Worm (Caenorhabditis elegans) whole organism, late embryonic: ENCODE data around the gene srx-101.

Source experiments
- C38D4.7 ChIP-seq: fragments of 200-800 bp; sonication (Bioruptor generic); optimal IDR thresholded peaks from 2 replicates; lab custom pipeline; 2018; ENCODE audit warnings: mild to moderate bottlenecking, missing genetic modification characterization, moderate library complexity, missing compliant biosample characterization
- F13H6.1 ChIP-seq: sonication (generic microtip); optimal IDR thresholded peaks from 2 replicates; lab custom pipeline; 2016; ENCODE audit warnings: missing genetic modification characterization, missing compliant biosample characterization
- K02D7.2 ChIP-seq: sonication (generic microtip); optimal IDR thresholded peaks from 2 replicates; lab custom pipeline; 2017; ENCODE audit warnings: mild to moderate bottlenecking, missing genetic modification characterization, missing compliant biosample characterization
- K09A11.1 ChIP-seq: sonication (generic microtip); optimal IDR thresholded peaks from 2 replicates; lab custom pipeline; 2017; ENCODE audit warnings: antibody characterized with exemption, mild to moderate bottlenecking, missing genetic modification characterization, missing compliant biosample characterization; ENCODE audit not compliant: insufficient read depth
- T23F11.4 ChIP-seq: fragments of 200-800 bp; sonication (Bioruptor generic); optimal IDR thresholded peaks from 2 replicates; lab custom pipeline; 2018; ENCODE audit warnings: mild to moderate bottlenecking, missing genetic modification characterization, missing compliant biosample characterization
- ceh-19 ChIP-seq: fragments of 200-800 bp; sonication (Bioruptor generic); optimal IDR thresholded peaks from 2 replicates; lab custom pipeline; 2018; ENCODE audit warnings: mild to moderate bottlenecking, missing genetic modification characterization, missing compliant biosample characterization
- ceh-2 ChIP-seq: sonication (generic microtip); optimal IDR thresholded peaks from 2 replicates; lab custom pipeline; 2016; ENCODE audit warnings: missing genotype, missing genetic modification characterization, missing compliant biosample characterization
- ceh-22 ChIP-seq: sonication (generic microtip); optimal IDR thresholded peaks from 2 replicates; lab custom pipeline; 2017; ENCODE audit warnings: missing biosample characterization, missing genetic modification characterization
- ceh-24 ChIP-seq: sonication (generic microtip); optimal IDR thresholded peaks from 2 replicates; lab custom pipeline; 2016; ENCODE audit warnings: mild to moderate bottlenecking, missing genetic modification characterization, missing compliant biosample characterization
- ceh-30 ChIP-seq: fragments of 150-350 bp; optimal IDR thresholded peaks from 2 replicates; lab custom pipeline; 2014; ENCODE audit warnings: missing biosample characterization, missing genetic modification characterization
- ceh-31 ChIP-seq: sonication (generic microtip); optimal IDR thresholded peaks from 2 replicates; lab custom pipeline; 2016; ENCODE audit warnings: missing genetic modification characterization, missing compliant biosample characterization
- ceh-34 ChIP-seq: sonication (generic microtip); optimal IDR thresholded peaks from 2 replicates; lab custom pipeline; 2016; ENCODE audit warnings: mild to moderate bottlenecking, missing genetic modification characterization, missing compliant biosample characterization
- ceh-45 ChIP-seq: fragments of 200-800 bp; sonication (Bioruptor generic); IDR thresholded peaks from 2 replicates; pipeline ENCODE4 v1.3.6; 2022; ENCODE audit warnings: missing genetic modification reagents, missing genetic modification characterization, missing compliant biosample characterization
- ceh-48 ChIP-seq: sonication (generic microtip); optimal IDR thresholded peaks from 2 replicates; lab custom pipeline; 2016; ENCODE audit warnings: missing genetic modification characterization, inconsistent platforms, missing compliant biosample characterization
- ceh-6 ChIP-seq: fragments of 200-800 bp; sonication (Bioruptor generic); optimal IDR thresholded peaks from 2 replicates; lab custom pipeline; 2018; ENCODE audit warnings: mild to moderate bottlenecking, missing genetic modification characterization, missing compliant biosample characterization
- ceh-9 ChIP-seq: sonication (generic microtip); optimal IDR thresholded peaks from 2 replicates; lab custom pipeline; 2016; ENCODE audit warnings: mild to moderate bottlenecking, missing genetic modification characterization, inconsistent platforms, missing compliant biosample characterization
- che-1 ChIP-seq: sonication (generic microtip); optimal IDR thresholded peaks from 2 replicates; lab custom pipeline; 2016; ENCODE audit warnings: mild to moderate bottlenecking, missing genetic modification characterization, missing compliant biosample characterization
- dmd-4 ChIP-seq: sonication (generic microtip); optimal IDR thresholded peaks from 2 replicates; lab custom pipeline; 2016; ENCODE audit warnings: borderline replicate concordance, missing genetic modification characterization, missing compliant biosample characterization
- dve-1 ChIP-seq: sonication (generic microtip); optimal IDR thresholded peaks from 2 replicates; lab custom pipeline; 2017; ENCODE audit warnings: antibody characterized with exemption, mild to moderate bottlenecking, missing genetic modification characterization, missing compliant biosample characterization
- elt-2 ChIP-seq: sonication (generic microtip); optimal IDR thresholded peaks from 2 replicates; lab custom pipeline; 2016; ENCODE audit warnings: missing genetic modification reagents, missing genetic modification characterization, missing compliant biosample characterization
- elt-4 ChIP-seq: sonication (generic microtip); optimal IDR thresholded peaks from 2 replicates; lab custom pipeline; 2016; ENCODE audit warnings: missing genetic modification characterization, missing compliant biosample characterization
- fax-1 ChIP-seq: sonication (generic microtip); optimal IDR thresholded peaks from 2 replicates; lab custom pipeline; 2016; ENCODE audit warnings: missing genotype, missing genetic modification characterization, missing compliant biosample characterization
- fkh-6 ChIP-seq: sonication (generic microtip); optimal IDR thresholded peaks from 2 replicates; lab custom pipeline; 2016; ENCODE audit warnings: missing genetic modification characterization, missing compliant biosample characterization
- hlh-6 ChIP-seq: sonication (generic microtip); optimal IDR thresholded peaks from 2 replicates; lab custom pipeline; 2016; ENCODE audit warnings: missing genotype, missing genetic modification characterization, missing compliant biosample characterization
- hlh-8 ChIP-seq: sonication (generic microtip); optimal IDR thresholded peaks from 2 replicates; lab custom pipeline; 2016; ENCODE audit warnings: missing genotype, missing genetic modification characterization, missing compliant biosample characterization
- madf-2 ChIP-seq: sonication (generic microtip); optimal IDR thresholded peaks from 2 replicates; lab custom pipeline; 2017; ENCODE audit warnings: missing genetic modification characterization, missing compliant biosample characterization
- npax-4 ChIP-seq: sonication (generic microtip); optimal IDR thresholded peaks from 2 replicates; lab custom pipeline; 2016; ENCODE audit warnings: missing genetic modification characterization, missing compliant biosample characterization
- pag-3 ChIP-seq: sonication (generic microtip); optimal IDR thresholded peaks from 2 replicates; lab custom pipeline; 2016; ENCODE audit warnings: missing compliant biosample characterization, missing genetic modification characterization, borderline replicate concordance
- pax-1 ChIP-seq: fragments of 150-350 bp; optimal IDR thresholded peaks from 2 replicates; lab custom pipeline; 2014; ENCODE audit warnings: missing biosample characterization, missing genetic modification characterization
- pha-2 ChIP-seq: sonication (generic microtip); optimal IDR thresholded peaks from 2 replicates; lab custom pipeline; 2017; ENCODE audit warnings: mild to moderate bottlenecking, missing genetic modification characterization, missing compliant biosample characterization
- pha-4 ChIP-seq: fragments of 150-350 bp; optimal IDR thresholded peaks from 2 replicates; lab custom pipeline; 2018; ENCODE audit warnings: missing biosample characterization, missing genetic modification reagents, missing genetic modification characterization
- pqm-1 ChIP-seq: sonication (generic microtip); optimal IDR thresholded peaks from 2 replicates; lab custom pipeline; 2016; ENCODE audit warnings: missing genetic modification characterization, missing compliant biosample characterization
- sox-2 ChIP-seq: fragments of 200-800 bp; sonication (Bioruptor generic); IDR thresholded peaks from 2 replicates; pipeline ENCODE4 v1.3.6; 2022; ENCODE audit warnings: missing genetic modification reagents, missing genetic modification characterization, missing compliant biosample characterization
- tbx-7 ChIP-seq: sonication (generic microtip); optimal IDR thresholded peaks from 2 replicates; lab custom pipeline; 2016; ENCODE audit warnings: missing genotype, missing genetic modification characterization, missing compliant biosample characterization
- unc-3 ChIP-seq, 2 experiments: fragments of 200-800 bp in 1 of 2; sonication (Bioruptor generic) in 1 of 2; sonication (generic microtip) in 1 of 2; conservative IDR thresholded peaks in 1 of 2; optimal IDR thresholded peaks in 1 of 2; 2 replicates each; pipeline versions ENCODE4 v1.3.6 to Lab custom; 2016 to 2022; ENCODE audit warnings: missing compliant biosample characterization in 2 of 2, missing genetic modification characterization in 2 of 2, missing genetic modification reagents in 1 of 2
- unc-42 ChIP-seq: sonication (generic microtip); optimal IDR thresholded peaks from 2 replicates; lab custom pipeline; 2016; ENCODE audit warnings: missing genotype, missing genetic modification characterization, missing compliant biosample characterization
- unc-55 ChIP-seq: sonication (generic microtip); optimal IDR thresholded peaks from 2 replicates; lab custom pipeline; 2017; ENCODE audit warnings: missing biosample characterization, missing genetic modification reagents, missing genetic modification characterization
- ztf-16 ChIP-seq: sonication (generic microtip); optimal IDR thresholded peaks from 2 replicates; lab custom pipeline; 2017; ENCODE audit warnings: missing genetic modification characterization, missing compliant biosample characterization

The srx-101 gene

ce11 chrII:3711047-3711446, 20.5 kb upstream of the srx-101 start, which contains the start of gene fbxc-53:
fbxc-53 (plus strand) TSS chrII:3711291.
- TF ChIP-seq pax-1 (tag; lab: Kevin White, UChicago) (no peak), npax-4 (tag; lab: Kevin White, UChicago) (no peak), hlh-6 (tag; lab: Kevin White, UChicago) (no peak), elt-4 (no peak), ztf-16 (no peak), C38D4.7 (no peak), ceh-9 (tag; lab: Kevin White, UChicago) (no peak), ceh-6 (GFP tag; lab: Kevin White, UChicago) (no peak), ceh-24 (tag; lab: Kevin White, UChicago) (no peak), pha-4 (tag; lab: Kevin White, UChicago) (no peak), ceh-45 (GFP tag; lab: Robert Waterston, UW) (no peak), K02D7.2 (tag; lab: Kevin White, UChicago) (no peak), dve-1 (tag; lab: Kevin White, UChicago) (no peak), tbx-7 (tag; lab: Kevin White, UChicago) (no peak), ceh-2 (tag; lab: Kevin White, UChicago) (no peak), pha-2 (tag; lab: Kevin White, UChicago) (no peak)
- TF ChIP-seq, all 69 proteins: peak for 0

- TF ChIP-seq unc-3 (GFP tag; conservative IDR thresholded peaks at IDR 0.05; lab: Robert Waterston, UW) (no peak), unc-3 (tag; optimal IDR thresholded peaks at IDR 0.05; lab: Kevin White, UChicago) (no peak), ceh-34 (tag; lab: Kevin White, UChicago) (no peak), pha-2 (tag; lab: Kevin White, UChicago) (no peak), elt-2 (no peak), unc-42 (tag; lab: Kevin White, UChicago) (no peak), F13H6.1 (tag; lab: Kevin White, UChicago) (no peak), K09A11.1 (tag; lab: Kevin White, UChicago) (no peak), fkh-6 (tag; lab: Kevin White, UChicago) (no peak), pqm-1 (no peak), sox-2 (no peak), ceh-9 (tag; lab: Kevin White, UChicago) (no peak), che-1 (tag; lab: Kevin White, UChicago) (no peak), pax-1 (tag; lab: Kevin White, UChicago) (no peak), ceh-30 (tag; lab: Kevin White, UChicago) (no peak), ceh-48 (tag; lab: Kevin White, UChicago) (no peak), ceh-24 (tag; lab: Kevin White, UChicago) (no peak)
These were observed 18.7 kb upstream of the srx-101 start, which contains the start of gene srx-110 for ce11 chrII:3709255-3709654. srx-110 (plus strand) TSS chrII:3709555.

- TF ChIP-seq ceh-22 (tag; lab: Kevin White, UChicago): no peak
- no peak for TF ChIP-seq hlh-6 (tag; lab: Kevin White, UChicago)
- no peak for TF ChIP-seq fax-1 (tag; lab: Kevin White, UChicago)
- TF ChIP-seq ceh-19 (GFP tag; lab: Kevin White, UChicago): no peak
- no peak for TF ChIP-seq unc-55 (GFP tag; lab: Kevin White, UChicago)
- no peak for TF ChIP-seq ceh-48 (tag; lab: Kevin White, UChicago)
- TF ChIP-seq ceh-31: no peak
- TF ChIP-seq madf-2: no peak
- no peak for TF ChIP-seq pag-3
- TF ChIP-seq pha-2 (tag; lab: Kevin White, UChicago): no peak
These were observed 14.8 kb upstream of the srx-101 start, which contains the start of gene srx-108 for ce11 chrII:3705320-3705719. srx-108 (plus strand) TSS chrII:3705620.

- TF ChIP-seq hlh-8 (tag; lab: Kevin White, UChicago) (no peak), dmd-4 (tag; lab: Kevin White, UChicago) (no peak), pha-4 (tag; lab: Kevin White, UChicago) (no peak), T23F11.4 (GFP tag; lab: Kevin White, UChicago) (no peak)
These were observed 10.8 kb upstream of the srx-101 start, which contains the start of gene srx-105 for ce11 chrII:3701305-3701704. srx-105 (minus strand) TSS chrII:3701405.
